Worm (Caenorhabditis elegans) whole organism, L2 larva: Measurements from ENCODE around the gene Y37D8A.2.

Experiments used
- R02D3.7 ChIP-seq: fragments of 150-350 bp; optimal IDR thresholded peaks from 2 replicates; lab custom pipeline; 2014; ENCODE audit warnings: missing biosample characterization, missing genetic modification characterization
- ZK546.5 ChIP-seq: sonication (generic microtip); optimal IDR thresholded peaks from 2 replicates; lab custom pipeline; 2017; ENCODE audit warnings: missing biosample characterization, missing genetic modification characterization
- alr-1 ChIP-seq: fragments of 150-350 bp; optimal IDR thresholded peaks from 2 replicates; lab custom pipeline; 2014; ENCODE audit warnings: missing biosample characterization, missing genetic modification characterization
- aly-2 ChIP-seq: fragments of 150-350 bp; optimal IDR thresholded peaks from 2 replicates; lab custom pipeline; 2014; ENCODE audit warnings: missing biosample characterization, missing genetic modification characterization
- ama-1 ChIP-seq: fragments of 150-350 bp; optimal IDR thresholded peaks from 2 replicates; lab custom pipeline; 2018; ENCODE audit warnings: inconsistent platforms
- blmp-1 ChIP-seq: sonication (generic microtip); optimal IDR thresholded peaks from 2 replicates; lab custom pipeline; 2017; ENCODE audit warnings: missing genetic modification characterization, mild to moderate bottlenecking, missing compliant biosample characterization, antibody characterized with exemption, moderate library complexity; ENCODE audit not compliant: insufficient read depth
- ceh-16 ChIP-seq: fragments of 150-350 bp; optimal IDR thresholded peaks from 2 replicates; lab custom pipeline; 2014; ENCODE audit warnings: missing biosample characterization, missing genetic modification characterization
- ceh-82 ChIP-seq: fragments of 150-350 bp; optimal IDR thresholded peaks from 2 replicates; lab custom pipeline; 2014; ENCODE audit warnings: missing biosample characterization, missing genetic modification characterization
- crh-2 ChIP-seq: sonication (generic microtip); optimal IDR thresholded peaks from 2 replicates; lab custom pipeline; 2017; ENCODE audit warnings: missing biosample characterization, missing genetic modification characterization
- dmd-4 ChIP-seq: sonication (generic microtip); optimal IDR thresholded peaks from 2 replicates; lab custom pipeline; 2017; ENCODE audit warnings: missing biosample characterization, missing genetic modification characterization
- elt-3 ChIP-seq: sonication (generic microtip); optimal IDR thresholded peaks from 2 replicates; lab custom pipeline; 2017; ENCODE audit warnings: missing biosample characterization, missing genetic modification characterization
- fos-1 ChIP-seq: fragments of 150-350 bp; optimal IDR thresholded peaks from 2 replicates; lab custom pipeline; 2014; ENCODE audit warnings: missing biosample characterization, missing genetic modification characterization
- gmeb-1 ChIP-seq: fragments of 150-350 bp; optimal IDR thresholded peaks from 2 replicates; lab custom pipeline; 2014; ENCODE audit warnings: missing biosample characterization, missing genetic modification characterization
- lin-11 ChIP-seq: fragments of 150-350 bp; sonication (generic microtip); optimal IDR thresholded peaks from 2 replicates; lab custom pipeline; 2014; ENCODE audit warnings: missing biosample characterization, missing genetic modification characterization, inconsistent platforms, mixed read lengths
- lin-13 ChIP-seq: fragments of 150-350 bp; optimal IDR thresholded peaks from 2 replicates; lab custom pipeline; 2014; ENCODE audit warnings: missing biosample characterization, missing genetic modification reagents, missing genetic modification characterization
- lin-39 ChIP-seq: fragments of 150-350 bp; optimal IDR thresholded peaks from 2 replicates; lab custom pipeline; 2014; ENCODE audit warnings: missing biosample characterization, missing genetic modification reagents, missing genetic modification characterization
- lsy-2 ChIP-seq, 2 experiments: fragments of 150-350 bp in 1 of 2; sonication (generic microtip) in 1 of 2; optimal IDR thresholded peaks; 2 replicates each; lab custom pipeline; 2014 to 2017; ENCODE audit warnings: missing biosample characterization in 2 of 2, missing genetic modification characterization in 2 of 2
- mab-5 ChIP-seq: fragments of 150-350 bp; optimal IDR thresholded peaks from 2 replicates; lab custom pipeline; 2014; ENCODE audit warnings: missing biosample characterization, missing genetic modification characterization
- mdl-1 ChIP-seq, 2 experiments: fragments of 150-350 bp in 1 of 2; sonication (generic microtip) in 1 of 2; optimal IDR thresholded peaks; 2 replicates each; lab custom pipeline; 2017; ENCODE audit warnings: missing biosample characterization in 2 of 2, missing genetic modification characterization in 2 of 2
- nhr-10 ChIP-seq: sonication (generic microtip); optimal IDR thresholded peaks from 2 replicates; lab custom pipeline; 2017; ENCODE audit warnings: missing biosample characterization, missing genetic modification characterization
- nhr-11 ChIP-seq: fragments of 150-350 bp; optimal IDR thresholded peaks from 2 replicates; lab custom pipeline; 2014; ENCODE audit warnings: missing biosample characterization, missing genetic modification characterization
- nhr-129 ChIP-seq: fragments of 150-350 bp; optimal IDR thresholded peaks from 2 replicates; lab custom pipeline; 2014; ENCODE audit warnings: missing biosample characterization, missing genetic modification characterization
- nhr-21 ChIP-seq: fragments of 150-350 bp; optimal IDR thresholded peaks from 2 replicates; lab custom pipeline; 2014; ENCODE audit warnings: missing biosample characterization, missing genetic modification characterization
- nhr-23 ChIP-seq: fragments of 150-350 bp; optimal IDR thresholded peaks from 2 replicates; lab custom pipeline; 2014; ENCODE audit warnings: missing biosample characterization, missing genetic modification reagents, missing genetic modification characterization
- nhr-237 ChIP-seq: fragments of 150-350 bp; optimal IDR thresholded peaks from 2 replicates; lab custom pipeline; 2014; ENCODE audit warnings: missing biosample characterization, missing genetic modification characterization
- nhr-25 ChIP-seq: fragments of 150-350 bp; sonication (generic microtip); optimal IDR thresholded peaks from 3 replicates; lab custom pipeline; 2014; ENCODE audit warnings: missing biosample characterization, missing genetic modification characterization
- nhr-6 ChIP-seq: fragments of 150-350 bp; optimal IDR thresholded peaks from 2 replicates; lab custom pipeline; 2014; ENCODE audit warnings: missing biosample characterization, missing genetic modification characterization
- nhr-77 ChIP-seq: fragments of 150-350 bp; optimal IDR thresholded peaks from 2 replicates; lab custom pipeline; 2014; ENCODE audit warnings: missing biosample characterization, missing genetic modification characterization
- peb-1 ChIP-seq: fragments of 150-350 bp; optimal IDR thresholded peaks from 2 replicates; lab custom pipeline; 2014; ENCODE audit warnings: missing biosample characterization, missing genetic modification characterization
- skn-1 ChIP-seq: sonication (generic microtip); optimal IDR thresholded peaks from 2 replicates; lab custom pipeline; 2017; ENCODE audit warnings: missing biosample characterization, missing genetic modification characterization
- sma-3 ChIP-seq: sonication (generic microtip); optimal IDR thresholded peaks from 2 replicates; lab custom pipeline; 2016; ENCODE audit warnings: missing genetic modification reagents, missing genetic modification characterization, missing compliant biosample characterization
- sma-9 ChIP-seq, 2 experiments: fragments of 150-350 bp in 1 of 2; sonication (generic microtip) in 1 of 2; optimal IDR thresholded peaks; 2 replicates each; lab custom pipeline; 2014 to 2016; ENCODE audit warnings: missing genetic modification characterization in 2 of 2, mild to moderate bottlenecking in 1 of 2, missing biosample characterization in 1 of 2, missing compliant biosample characterization in 1 of 2, missing genetic modification reagents in 1 of 2, moderate library complexity in 1 of 2
- snpc-4 ChIP-seq: fragments of 150-350 bp; optimal IDR thresholded peaks from 2 replicates; lab custom pipeline; 2014; ENCODE audit warnings: missing biosample characterization, missing genetic modification characterization
- zag-1 ChIP-seq: fragments of 150-350 bp; optimal IDR thresholded peaks from 2 replicates; lab custom pipeline; 2014; ENCODE audit warnings: missing biosample characterization, missing genetic modification characterization
- ztf-11 ChIP-seq: sonication (generic microtip); optimal IDR thresholded peaks from 2 replicates; lab custom pipeline; 2017; ENCODE audit warnings: missing biosample characterization, missing genetic modification characterization
- ztf-4 ChIP-seq: fragments of 150-350 bp; optimal IDR thresholded peaks from 2 replicates; lab custom pipeline; 2014; ENCODE audit warnings: missing biosample characterization, missing genetic modification characterization

Y37D8A.2 gene

DNA sequence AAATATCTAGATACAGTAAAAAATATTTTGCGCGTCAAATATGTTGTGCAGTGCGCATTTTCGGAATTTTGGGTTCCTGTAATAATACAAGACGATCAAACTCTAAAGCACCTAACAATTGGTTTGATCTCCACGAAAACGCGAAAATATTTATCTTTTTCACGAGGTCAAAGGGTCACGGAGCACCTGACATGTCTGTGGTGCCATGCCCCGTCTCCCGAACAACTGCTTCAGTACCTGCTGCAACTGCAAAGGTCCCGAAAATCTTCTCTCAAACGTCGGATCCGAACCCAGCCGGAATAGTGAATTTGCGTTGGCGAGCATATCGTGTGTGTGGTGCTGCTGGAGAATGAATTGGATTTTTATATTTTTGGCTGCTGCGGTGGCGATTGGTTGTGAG is at the start of gene Y37D8A.2, which contains the start of gene Y37D8A.25:
Gene Y37D8A.2, plus strand, starts transcription at position 285 of the 400 bp plus-strand sequence.
Gene Y37D8A.25, minus strand, starts transcription at position 345 of the 400 bp plus-strand sequence.
- TF ChIP-seq nhr-129 (peak; percentile 1), zag-1 (tag; lab: Kevin White, UChicago) (no peak)

DNA sequence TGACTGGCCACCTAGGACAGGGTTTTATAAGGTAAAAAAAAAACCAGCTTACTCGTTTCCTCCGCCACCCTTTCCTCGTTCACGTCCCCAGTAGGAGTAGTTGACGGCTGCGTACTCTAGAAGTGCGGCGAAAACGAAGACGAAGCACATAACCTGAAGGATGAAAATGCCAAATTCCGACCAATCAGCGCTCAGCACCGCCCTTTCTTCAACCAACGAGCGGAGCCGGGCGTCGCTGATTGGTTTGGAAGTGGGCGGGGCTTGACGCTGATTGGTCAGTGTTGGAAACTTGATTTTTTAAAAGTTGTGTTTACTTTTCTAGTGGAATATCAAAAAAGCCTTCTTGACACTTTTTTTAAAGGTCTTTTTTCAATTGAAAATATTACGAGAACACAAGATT is 46.2 kb upstream of the Y37D8A.2 start:
- TF ChIP-seq elt-3 (tag; lab: Kevin White, UChicago) (no peak), ama-1 (lab: Kevin White, UChicago) (no peak), blmp-1 (tag; lab: Kevin White, UChicago) (no peak), lin-39 (tag; lab: Kevin White, UChicago) (no peak), gmeb-1 (tag; lab: Kevin White, UChicago) (no peak), ZK546.5 (tag; lab: Kevin White, UChicago) (no peak), mdl-1 (tag; optimal IDR thresholded peaks at IDR 0.05; lab: Kevin White, UChicago) (no peak), fos-1 (tag; lab: Kevin White, UChicago) (no peak)

DNA sequence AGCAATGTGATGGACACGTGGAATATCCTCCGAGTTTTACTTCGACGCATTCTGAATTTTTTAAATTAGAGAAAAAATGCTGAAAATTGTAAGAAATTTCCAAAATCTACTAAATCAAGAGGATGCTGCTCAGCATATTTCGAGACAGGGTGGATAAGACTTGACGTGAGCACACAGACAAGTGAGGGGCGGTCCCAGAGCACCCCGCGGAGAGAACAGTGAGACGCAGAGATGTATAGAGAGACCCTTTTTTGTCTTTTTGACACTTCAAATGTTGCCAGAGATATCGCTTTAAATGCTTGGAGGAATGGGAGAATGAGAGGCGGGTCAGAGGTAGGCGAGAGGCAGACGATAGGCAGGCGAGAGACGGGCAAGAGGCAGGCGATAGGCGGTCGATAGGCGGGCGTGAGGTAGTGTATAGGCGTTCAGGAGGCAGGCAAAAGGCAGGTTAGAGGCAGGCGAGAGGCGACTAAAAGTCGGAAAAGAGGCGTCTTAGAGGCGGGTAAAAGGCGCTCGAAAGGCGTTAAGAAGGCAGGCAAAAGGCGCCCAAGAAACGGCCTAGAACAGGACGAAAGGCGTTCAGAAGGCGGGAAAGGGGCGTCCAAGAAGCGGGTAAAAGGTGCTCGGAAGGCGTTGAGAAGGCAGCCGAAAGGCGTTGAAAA is 40.2 kb upstream of the Y37D8A.2 start, which contains the start of gene gab-1:
Gene gab-1, minus strand, starts transcription at position 51 of the 662 bp plus-strand sequence.
- TF ChIP-seq nhr-21 (tag; lab: Kevin White, UChicago) (no peak), sma-3 (GFP tag; lab: Kevin White, UChicago) (no peak), nhr-129 (no peak), nhr-25 (no peak), nhr-11 (tag; lab: Kevin White, UChicago) (no peak), nhr-10 (tag; lab: Kevin White, UChicago) (no peak), ztf-11 (tag; lab: Kevin White, UChicago) (no peak), mdl-1 (tag; optimal IDR thresholded peaks at IDR 0.05; lab: Kevin White, UChicago) (no peak), lin-39 (tag; lab: Kevin White, UChicago) (no peak), skn-1 (no peak), alr-1 (tag; lab: Kevin White, UChicago) (no peak), lin-13 (no peak), blmp-1 (tag; lab: Kevin White, UChicago) (no peak), lin-11 (no peak), zag-1 (tag; lab: Kevin White, UChicago) (no peak), ceh-82 (tag; lab: Kevin White, UChicago) (no peak), R02D3.7 (tag; lab: Kevin White, UChicago) (no peak), snpc-4 (tag; lab: Kevin White, UChicago) (no peak), nhr-23 (tag; lab: Kevin White, UChicago) (no peak), ztf-4 (tag; lab: Kevin White, UChicago) (no peak)

DNA sequence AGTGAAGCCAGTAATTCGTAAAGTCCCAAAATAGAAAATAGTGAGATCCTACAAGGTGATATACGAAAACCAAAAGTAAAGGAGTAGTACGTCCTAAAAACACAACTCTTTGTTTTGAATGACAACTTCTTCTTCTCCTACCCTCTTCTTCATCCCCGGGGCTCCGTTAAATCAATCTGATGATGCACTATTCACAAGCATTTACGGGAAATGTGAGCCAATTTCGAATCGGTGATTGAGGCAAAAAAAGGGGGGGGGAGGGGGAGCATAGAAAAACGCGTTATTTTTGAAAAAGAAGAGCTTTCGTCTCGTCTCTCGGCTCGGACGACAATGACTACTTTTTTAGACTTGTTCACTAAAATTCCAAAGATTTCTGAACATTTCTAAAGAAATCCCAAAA is 36.1 kb upstream of the Y37D8A.2 start:
- TF ChIP-seq nhr-10 (tag; lab: Kevin White, UChicago), result no peak
- no peak for TF ChIP-seq ztf-4 (tag; lab: Kevin White, UChicago)
- no peak for TF ChIP-seq ztf-11 (tag; lab: Kevin White, UChicago)
- no peak for TF ChIP-seq aly-2 (tag; lab: Kevin White, UChicago)
- no peak for TF ChIP-seq mab-5 (tag; lab: Kevin White, UChicago)
- TF ChIP-seq ceh-82 (tag; lab: Kevin White, UChicago), result no peak
- no peak for TF ChIP-seq peb-1
- TF ChIP-seq nhr-77 (tag; lab: Kevin White, UChicago), result no peak
- no peak for TF ChIP-seq sma-9 (GFP tag; optimal IDR thresholded peaks at IDR 0.05; lab: Kevin White, UChicago)
- no peak for TF ChIP-seq sma-9 (tag; optimal IDR thresholded peaks at IDR 0.05; lab: Kevin White, UChicago)
- no peak for TF ChIP-seq nhr-6 (tag; lab: Kevin White, UChicago)
- TF ChIP-seq dmd-4 (tag; lab: Kevin White, UChicago), result no peak
- no peak for TF ChIP-seq nhr-237 (tag; lab: Kevin White, UChicago)
- no peak for TF ChIP-seq zag-1 (tag; lab: Kevin White, UChicago)
- no peak for TF ChIP-seq ceh-16
- TF ChIP-seq crh-2 (tag; lab: Kevin White, UChicago), result no peak
- TF ChIP-seq lsy-2 (tag; optimal IDR thresholded peaks at IDR 0.05; lab: Kevin White, UChicago), result no peak
